Fruit fly (Drosophila melanogaster) whole organism, embryonic: Measurements from ENCODE around the gene Nrx-IV.

ENCODE experiments used
- BtbVII ChIP-seq: fragments of 200-800 bp; sonication (Bioruptor generic); optimal IDR thresholded peaks from 3 replicates; lab custom pipeline; 2017; ENCODE audit warnings: missing biosample characterization, mild to moderate bottlenecking, missing genetic modification characterization
- CG12155 ChIP-seq: fragments of 200-800 bp; sonication (Bioruptor generic); optimal IDR thresholded peaks from 3 replicates; lab custom pipeline; 2016; ENCODE audit warnings: missing biosample characterization, missing genetic modification characterization
- CG12942 ChIP-seq: fragments of 200-800 bp; sonication (Bioruptor generic); optimal IDR thresholded peaks from 3 replicates; lab custom pipeline; 2016; ENCODE audit warnings: missing biosample characterization, missing genetic modification characterization
- CG13424 ChIP-seq: fragments of 200-800 bp; sonication (Bioruptor generic); optimal IDR thresholded peaks from 2 replicates; lab custom pipeline; 2019; ENCODE audit warnings: missing biosample characterization, mild to moderate bottlenecking, missing genetic modification characterization, moderate library complexity
- CG15479 ChIP-seq: fragments of 200-800 bp; sonication (Bioruptor generic); optimal IDR thresholded peaks from 3 replicates; lab custom pipeline; 2019; ENCODE audit warnings: missing biosample characterization, mild to moderate bottlenecking, missing genetic modification characterization, moderate library complexity
- CG16813 ChIP-seq: fragments of 200-800 bp; sonication (Bioruptor generic); IDR thresholded peaks from 3 replicates; pipeline ENCODE4 v1.3.6; 2022; ENCODE audit warnings: missing biosample characterization, missing genetic modification characterization; ENCODE audit not compliant: partially characterized antibody
- CG17568 ChIP-seq: fragments of 200-800 bp; sonication (Bioruptor generic); optimal IDR thresholded peaks from 2 replicates; lab custom pipeline; 2018; ENCODE audit warnings: missing biosample characterization, mild to moderate bottlenecking, missing genetic modification characterization, moderate library complexity
- CG1832 ChIP-seq: fragments of 200-800 bp; sonication (Bioruptor generic); optimal IDR thresholded peaks from 2 replicates; lab custom pipeline; 2017; ENCODE audit warnings: missing biosample characterization, mild to moderate bottlenecking, missing genetic modification characterization, inconsistent platforms
- CG2202 ChIP-seq: fragments of 200-800 bp; sonication (Bioruptor generic); optimal IDR thresholded peaks from 2 replicates; lab custom pipeline; 2018; ENCODE audit warnings: missing biosample characterization, mild to moderate bottlenecking, missing genetic modification characterization
- CG2889 ChIP-seq: fragments of 200-800 bp; sonication (Bioruptor generic); IDR thresholded peaks from 3 replicates; pipeline ENCODE4 v1.3.6; 2022; ENCODE audit warnings: missing biosample characterization, missing genetic modification characterization
- CG31388 ChIP-seq: fragments of 200-800 bp; sonication (Bioruptor generic); optimal IDR thresholded peaks from 2 replicates; lab custom pipeline; 2016; ENCODE audit warnings: missing biosample characterization, missing genetic modification characterization
- CG32532 ChIP-seq: fragments of 200-800 bp; sonication (Bioruptor generic); IDR thresholded peaks from 2 replicates; pipeline ENCODE4 v1.3.6; 2022; ENCODE audit warnings: missing biosample characterization, missing genetic modification characterization
- CG4328 ChIP-seq: fragments of 200-800 bp; sonication (Bioruptor generic); optimal IDR thresholded peaks from 3 replicates; lab custom pipeline; 2017; ENCODE audit warnings: missing biosample characterization, missing genetic modification reagents, missing genetic modification characterization
- CG4360 ChIP-seq: fragments of 200-800 bp; sonication (Bioruptor generic); IDR thresholded peaks from 2 replicates; pipeline ENCODE4 v1.3.6; 2022; ENCODE audit warnings: missing biosample characterization, missing genetic modification characterization
- CG5953 ChIP-seq: fragments of 200-800 bp; sonication (Bioruptor generic); IDR thresholded peaks from 2 replicates; pipeline ENCODE4 v1.3.6; 2022; ENCODE audit warnings: missing biosample characterization, missing genetic modification characterization
- CG7357 ChIP-seq: fragments of 200-800 bp; sonication (Bioruptor generic); IDR thresholded peaks from 3 replicates; pipeline ENCODE4 v1.3.6; 2022; ENCODE audit warnings: missing biosample characterization, missing genetic modification characterization
- CG8281 ChIP-seq: fragments of 200-800 bp; sonication (Bioruptor generic); optimal IDR thresholded peaks from 2 replicates; lab custom pipeline; 2018; ENCODE audit warnings: missing biosample characterization, mild to moderate bottlenecking, missing genetic modification characterization, moderate library complexity
- CG9215 ChIP-seq: fragments of 200-800 bp; sonication (Bioruptor generic); IDR thresholded peaks from 2 replicates; pipeline ENCODE4 v1.3.6; 2022; ENCODE audit warnings: missing biosample characterization, missing genetic modification characterization
- CG9437 ChIP-seq: fragments of 200-800 bp; sonication (Bioruptor generic); optimal IDR thresholded peaks from 2 replicates; lab custom pipeline; 2018; ENCODE audit warnings: missing biosample characterization, mild to moderate bottlenecking, missing genetic modification characterization
- CTCF ChIP-seq: fragments of 200-800 bp; sonication (Bioruptor generic); optimal IDR thresholded peaks from 2 replicates; lab custom pipeline; 2017; ENCODE audit warnings: missing biosample characterization, mild to moderate bottlenecking, missing genetic modification characterization, moderate library complexity
- Chrac-16 ChIP-seq: fragments of 200-800 bp; sonication (Bioruptor generic); optimal IDR thresholded peaks from 3 replicates; lab custom pipeline; 2016; ENCODE audit warnings: missing biosample characterization, missing genetic modification characterization
- D19A ChIP-seq: fragments of 200-800 bp; optimal IDR thresholded peaks from 3 replicates; lab custom pipeline; 2019; ENCODE audit warnings: missing biosample characterization, mild to moderate bottlenecking, missing genetic modification characterization, moderate library complexity
- Dp ChIP-seq: fragments of 200-800 bp; sonication (Bioruptor generic); optimal IDR thresholded peaks from 2 replicates; lab custom pipeline; 2018; ENCODE audit warnings: missing biosample characterization, mild to moderate bottlenecking, missing genetic modification characterization, moderate library complexity
- ERR ChIP-seq: fragments of 200-800 bp; sonication (Bioruptor generic); optimal IDR thresholded peaks from 2 replicates; lab custom pipeline; 2016; ENCODE audit warnings: missing biosample characterization, missing genetic modification characterization
- HLH4C ChIP-seq: fragments of 200-800 bp; sonication (Bioruptor generic); IDR thresholded peaks from 3 replicates; pipeline ENCODE4 v1.3.6; 2022; ENCODE audit warnings: missing biosample characterization, missing genetic modification characterization; ENCODE audit not compliant: partially characterized antibody
- Med ChIP-seq: fragments of 200-800 bp; sonication (Bioruptor generic); peaks from one replicate; lab custom pipeline; 2016; ENCODE audit warnings: missing biosample characterization, missing genetic modification characterization, mild to moderate bottlenecking, inconsistent platforms, moderate library complexity
- Ravus ChIP-seq: fragments of 200-800 bp; sonication (Bioruptor generic); IDR thresholded peaks from 2 replicates; pipeline ENCODE4 v1.3.6; 2022; ENCODE audit warnings: missing biosample characterization, missing genetic modification characterization
- Ssrp ChIP-seq: fragments of 200-800 bp; sonication (Bioruptor generic); optimal IDR thresholded peaks from 2 replicates; lab custom pipeline; 2018; ENCODE audit warnings: missing biosample characterization, mild to moderate bottlenecking, missing genetic modification characterization, moderate library complexity
- YL-1 ChIP-seq: fragments of 200-800 bp; sonication (Bioruptor generic); optimal IDR thresholded peaks from 3 replicates; lab custom pipeline; 2017; ENCODE audit warnings: missing biosample characterization, mild to moderate bottlenecking, missing genetic modification characterization
- cato ChIP-seq: fragments of 200-800 bp; sonication (Bioruptor generic); optimal IDR thresholded peaks from 2 replicates; lab custom pipeline; 2016; ENCODE audit warnings: missing biosample characterization, missing genetic modification characterization, borderline replicate concordance
- croc ChIP-seq: fragments of 200-800 bp; sonication (Bioruptor generic); conservative IDR thresholded peaks from 3 replicates; pipeline ENCODE4 v1.3.6; 2022; ENCODE audit warnings: missing biosample characterization, missing genetic modification characterization
- dati ChIP-seq: fragments of 200-800 bp; sonication (Bioruptor generic); IDR thresholded peaks from 2 replicates; pipeline ENCODE4 v1.3.6; 2022; ENCODE audit warnings: missing biosample characterization, missing genetic modification characterization
- dmrt99B ChIP-seq: fragments of 200-800 bp; sonication (Bioruptor generic); optimal IDR thresholded peaks from 2 replicates; lab custom pipeline; 2018; ENCODE audit warnings: missing biosample characterization, mild to moderate bottlenecking, missing genetic modification characterization, moderate library complexity
- dpn ChIP-seq, 2 experiments: fragments of 200-800 bp; sonication (Bioruptor generic); optimal IDR thresholded peaks; 3 replicates each; lab custom pipeline; 2016; ENCODE audit warnings: missing biosample characterization in 2 of 2, missing genetic modification characterization in 2 of 2
- ewg ChIP-seq: fragments of 200-800 bp; sonication (Bioruptor generic); optimal IDR thresholded peaks from 3 replicates; lab custom pipeline; 2017; ENCODE audit warnings: mild to moderate bottlenecking, missing biosample characterization, missing genetic modification reagents, missing genetic modification characterization
- exex ChIP-seq: fragments of 200-800 bp; sonication (Bioruptor generic); optimal IDR thresholded peaks from 4 replicates; lab custom pipeline; 2018; ENCODE audit warnings: missing biosample characterization, mild to moderate bottlenecking, missing genetic modification characterization, moderate library complexity
- fd3F ChIP-seq: fragments of 200-800 bp; sonication (Bioruptor generic); optimal IDR thresholded peaks from 2 replicates; lab custom pipeline; 2018; ENCODE audit warnings: missing biosample characterization, mild to moderate bottlenecking, missing genetic modification characterization, moderate library complexity
- gsb ChIP-seq: fragments of 200-800 bp; sonication (Bioruptor generic); IDR thresholded peaks from 2 replicates; pipeline ENCODE4 v1.3.6; 2022; ENCODE audit warnings: missing biosample characterization, missing genetic modification characterization
- hb ChIP-seq: fragments of 200-800 bp; sonication (Bioruptor generic); IDR thresholded peaks from 3 replicates; pipeline ENCODE4 v1.3.6; 2022; ENCODE audit warnings: missing biosample characterization, missing genetic modification characterization; ENCODE audit not compliant: partially characterized antibody
- kah ChIP-seq: fragments of 200-800 bp; sonication (Bioruptor generic); optimal IDR thresholded peaks from 2 replicates; lab custom pipeline; 2018; ENCODE audit warnings: missing biosample characterization, mild to moderate bottlenecking, missing genetic modification characterization
- kni ChIP-seq: fragments of 200-800 bp; sonication (Bioruptor generic); optimal IDR thresholded peaks from 3 replicates; lab custom pipeline; 2017; ENCODE audit warnings: mild to moderate bottlenecking, missing biosample characterization, missing genetic modification reagents, missing genetic modification characterization
- mld ChIP-seq: fragments of 200-800 bp; sonication (Bioruptor generic); IDR thresholded peaks from 3 replicates; pipeline ENCODE4 v1.3.6; 2022; ENCODE audit warnings: missing biosample characterization, missing genetic modification characterization; ENCODE audit not compliant: partially characterized antibody
- nau ChIP-seq: fragments of 200-800 bp; sonication (Bioruptor generic); optimal IDR thresholded peaks from 3 replicates; lab custom pipeline; 2017; ENCODE audit warnings: missing biosample characterization, mild to moderate bottlenecking, missing genetic modification characterization, missing genetic modification reagents
- nerfin-1 ChIP-seq: fragments of 200-800 bp; sonication (Bioruptor generic); optimal IDR thresholded peaks from 3 replicates; lab custom pipeline; 2019; ENCODE audit warnings: missing biosample characterization, mild to moderate bottlenecking, missing genetic modification characterization, moderate library complexity
- org-1 ChIP-seq: fragments of 200-800 bp; sonication (Bioruptor generic); optimal IDR thresholded peaks from 2 replicates; lab custom pipeline; 2017; ENCODE audit warnings: missing biosample characterization, missing genetic modification characterization
- pnt ChIP-seq: fragments of 200-800 bp; sonication (Bioruptor generic); optimal IDR thresholded peaks from 3 replicates; lab custom pipeline; 2016; ENCODE audit warnings: missing biosample characterization, missing genetic modification characterization
- sens ChIP-seq: fragments of 200-800 bp; sonication (Bioruptor generic); peaks from one replicate; lab custom pipeline; 2016; ENCODE audit warnings: missing biosample characterization, missing genetic modification characterization
- tgo ChIP-seq: fragments of 200-800 bp; sonication (Bioruptor generic); IDR thresholded peaks from 3 replicates; pipeline ENCODE4 v1.3.6; 2022; ENCODE audit warnings: missing biosample characterization, missing genetic modification characterization
- tna ChIP-seq: fragments of 200-800 bp; sonication (Bioruptor generic); IDR thresholded peaks from 2 replicates; pipeline ENCODE4 v1.3.6; 2022; ENCODE audit warnings: missing biosample characterization, missing genetic modification characterization; ENCODE audit not compliant: partially characterized antibody
- wdn ChIP-seq: fragments of 200-800 bp; sonication (Bioruptor generic); IDR thresholded peaks from 2 replicates; pipeline ENCODE4 v1.3.6; 2022; ENCODE audit warnings: missing biosample characterization, missing genetic modification characterization
- zfh1 ChIP-seq: fragments of 200-800 bp; sonication (Bioruptor generic); IDR thresholded peaks from 3 replicates; pipeline ENCODE4 v1.3.6; 2022; ENCODE audit warnings: missing biosample characterization, missing genetic modification characterization

Gene Nrx-IV

DNA sequence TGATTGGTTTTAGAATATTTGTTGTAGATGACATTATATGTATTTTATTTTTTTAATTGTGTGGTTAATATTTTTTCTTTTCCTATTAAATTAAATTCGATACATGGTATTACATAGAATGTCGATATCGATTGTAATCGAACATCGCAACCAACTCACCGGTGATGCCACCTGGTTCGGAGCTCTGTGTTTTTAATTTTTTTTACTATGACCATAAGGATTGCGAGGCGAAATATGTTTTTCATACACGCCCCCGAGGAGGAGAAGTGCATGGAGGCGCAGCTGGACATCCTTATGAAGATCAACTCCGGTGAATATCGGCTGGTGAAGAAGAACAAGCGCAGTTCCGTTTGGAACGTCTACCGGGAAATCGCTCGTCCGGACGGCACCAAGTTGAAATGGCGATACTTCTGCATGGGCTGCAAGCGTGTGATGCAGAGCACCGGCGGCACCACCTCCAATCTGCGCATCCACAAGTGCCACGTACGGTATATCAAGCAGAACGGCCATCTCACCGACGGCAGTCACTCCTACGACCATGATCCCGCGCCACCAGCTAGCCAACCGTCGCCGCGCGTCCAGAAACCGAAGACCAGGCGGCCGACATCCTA lies 26.3 kb upstream of the Nrx-IV start, which contains the start of gene CG11560 (continued):
- no peak for TF ChIP-seq nerfin-1
- TF ChIP-seq exex (tag; lab: Kevin White, UChicago), result no peak
- TF ChIP-seq ewg (GFP tag; lab: Kevin White, UChicago), result no peak
- 0 out of 2 replicates have a peak, but pooled peaks have one; percentile 25 for TF ChIP-seq tna (GFP tag; lab: Robert Waterston, UW)
- no peak for TF ChIP-seq BtbVII (GFP tag; lab: Kevin White, UChicago)
- TF ChIP-seq D19A (tag; lab: Kevin White, UChicago), result no peak
- no peak for TF ChIP-seq CG9215
- TF ChIP-seq CG8281 (tag; lab: Kevin White, UChicago), result no peak
- TF ChIP-seq mld, result no peak
- no peak for TF ChIP-seq kni (GFP tag; lab: Kevin White, UChicago)
- no peak for TF ChIP-seq kah (GFP tag; lab: Kevin White, UChicago)
- TF ChIP-seq CG12942 (GFP tag; lab: Kevin White, UChicago), result no peak
- no peak for TF ChIP-seq CG17568 (GFP tag; lab: Kevin White, UChicago)
- no peak for TF ChIP-seq CG2889
- TF ChIP-seq cato (GFP tag; lab: Kevin White, UChicago), result no peak
- TF ChIP-seq dati (GFP tag; lab: Robert Waterston, UW), result no peak
- TF ChIP-seq wdn (GFP tag; lab: Robert Waterston, UW), result no peak
- TF ChIP-seq CG12155, result no peak
- TF ChIP-seq org-1 (GFP tag; lab: Kevin White, UChicago), result no peak
- TF ChIP-seq CG31388 (GFP tag; lab: Kevin White, UChicago), result no peak
- TF ChIP-seq dmrt99B (tag; lab: Kevin White, UChicago), result no peak
- TF ChIP-seq ERR (GFP tag; lab: Kevin White, UChicago), result no peak
- peak; percentile 48 for TF ChIP-seq YL-1 (GFP tag; lab: Kevin White, UChicago)
- TF ChIP-seq dpn (GFP tag; optimal IDR thresholded peaks at IDR 0.05; lab: Kevin White, UChicago), result no peak
- no peak for TF ChIP-seq CG4328 (GFP tag; lab: Kevin White, UChicago)
- TF ChIP-seq Ravus (GFP tag; lab: Robert Waterston, UW), result no peak
- TF ChIP-seq CG2202 (tag; lab: Kevin White, UChicago), result no peak
- no peak for TF ChIP-seq croc (GFP tag; lab: Robert Waterston, UW)
- TF ChIP-seq CG32532, result no peak
- TF ChIP-seq Chrac-16, result no peak
- TF ChIP-seq CG4360 (GFP tag; lab: Robert Waterston, UW), result no peak
- TF ChIP-seq pnt (GFP tag; lab: Kevin White, UChicago), result no peak
- no peak for TF ChIP-seq gsb (GFP tag; lab: Robert Waterston, UW)
- TF ChIP-seq Dp (GFP tag; lab: Kevin White, UChicago), result peak; percentile 68
- TF ChIP-seq fd3F (GFP tag; lab: Kevin White, UChicago), result no peak
- TF ChIP-seq zfh1, result no peak
- TF ChIP-seq CG15479 (GFP tag; lab: Kevin White, UChicago), result no peak
- no peak for TF ChIP-seq CG9437 (GFP tag; lab: Kevin White, UChicago)
- TF ChIP-seq nau, result no peak
- no peak for TF ChIP-seq CTCF (GFP tag; lab: Kevin White, UChicago)
- TF ChIP-seq CG13424, result no peak
- no peak for TF ChIP-seq tgo (GFP tag; lab: Robert Waterston, UW)
- TF ChIP-seq CG1832, result no peak
- peak; percentile 78 for TF ChIP-seq HLH4C
- no peak; the same call in 2 of the 3 replicates for TF ChIP-seq hb (GFP tag; lab: Robert Waterston, UW)
- TF ChIP-seq Med, result peak; percentile 76
- 0 out of 3 replicates have a peak, but pooled peaks have one; percentile 36 for TF ChIP-seq CG7357 (GFP tag; lab: Robert Waterston, UW)
- TF ChIP-seq CG16813 (GFP tag; lab: Robert Waterston, UW), result peak; percentile 62; the same call in 2 of the 3 replicates
- TF ChIP-seq sens (GFP tag; lab: Kevin White, UChicago), result no peak
- no peak for TF ChIP-seq CG5953 (GFP tag; lab: Robert Waterston, UW)
- TF ChIP-seq Ssrp (tag; lab: Kevin White, UChicago), result no peak
